Fruit fly (Drosophila melanogaster): ENCODE measurements around the gene LanA.

Gene LanA

DNA sequence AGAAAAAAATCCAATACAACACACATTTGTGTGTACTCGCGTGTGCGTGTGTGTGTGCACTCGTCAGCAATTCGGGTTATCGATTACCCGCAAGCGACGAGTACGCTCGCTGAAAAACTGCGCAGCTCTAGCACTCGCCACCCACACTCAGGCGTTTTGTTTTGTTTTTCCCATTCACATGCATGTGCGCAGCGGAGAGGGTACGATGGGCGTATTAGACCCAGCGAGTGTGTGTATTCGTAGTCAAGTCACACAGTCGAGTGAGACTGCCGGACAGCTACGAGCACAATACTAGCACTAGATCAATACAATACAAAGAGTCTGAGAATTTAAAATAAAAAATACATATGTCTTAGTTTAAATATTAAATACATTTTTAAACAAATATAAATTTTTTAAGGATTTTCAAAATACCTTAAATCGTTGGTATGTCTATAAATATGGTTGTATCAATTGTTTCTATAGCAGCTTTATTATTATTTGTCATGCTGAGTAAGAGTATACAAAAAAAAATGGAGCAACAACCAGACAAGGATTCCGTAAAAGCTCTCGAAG, 32.9 kb downstream of the LanA start, which contains the start of the genes D19B and CG43293 (continued):
- peak; percentile 81 for TF ChIP-seq Ssrp (tag; optimal IDR thresholded peaks at IDR 0.05)
- peak; percentile 91 for TF ChIP-seq dysf (GFP tag; IDR thresholded peaks at IDR 0.05)
- peak; percentile 87 for TF ChIP-seq H15 (GFP tag; IDR thresholded peaks at IDR 0.05)
- TF ChIP-seq Ets97D (GFP tag; optimal IDR thresholded peaks at IDR 0.05) = peak; percentile 74
- TF ChIP-seq croc (GFP tag; conservative IDR thresholded peaks at IDR 0.05) = peak; percentile 61; the same call in 2 of the 3 replicates
- peak; percentile 81 for TF ChIP-seq CG33213 (GFP tag; optimal IDR thresholded peaks at IDR 0.05)
- peak; percentile 78 for TF ChIP-seq CG12744 (GFP tag; optimal IDR thresholded peaks at IDR 0.05)
- TF ChIP-seq CG14860 (GFP tag; IDR thresholded peaks at IDR 0.05; ENCODE audit: partially characterized antibody) = no peak
- peak; percentile 84 for TF ChIP-seq CG6689 (GFP tag; IDR thresholded peaks at IDR 0.05)
- no peak for TF ChIP-seq CG7745 (tag; optimal IDR thresholded peaks at IDR 0.05)
- TF ChIP-seq ranshi (GFP tag; IDR thresholded peaks at IDR 0.05) = peak; percentile 90
- TF ChIP-seq CG6683 (GFP tag; optimal IDR thresholded peaks at IDR 0.05) = peak; percentile 69
- peak; percentile 83 for TF ChIP-seq Dip3 (GFP tag; optimal IDR thresholded peaks at IDR 0.05)
- TF ChIP-seq dmrt99B (tag; optimal IDR thresholded peaks at IDR 0.05) = peak; percentile 90
- TF ChIP-seq maf-S (GFP tag; optimal IDR thresholded peaks at IDR 0.05) = peak; percentile 78
- TF ChIP-seq CG15073 (GFP tag; optimal IDR thresholded peaks at IDR 0.05) = peak; percentile 54
- peak; percentile 87 for TF ChIP-seq CG18619 (GFP tag; optimal IDR thresholded peaks at IDR 0.05)
- no peak for TF ChIP-seq Tbp (GFP tag; optimal IDR thresholded peaks at IDR 0.05)
- TF ChIP-seq tna (GFP tag; IDR thresholded peaks at IDR 0.05; ENCODE audit: partially characterized antibody) = peak; percentile 59; the same call in 1 of the 2 replicates
- TF ChIP-seq B-H1 (GFP tag; IDR thresholded peaks at IDR 0.05) = peak; percentile 89
- peak; percentile 58; the same call in 1 of the 2 replicates for TF ChIP-seq CG4360 (GFP tag; IDR thresholded peaks at IDR 0.05)
- TF ChIP-seq HmgD (GFP tag; optimal IDR thresholded peaks at IDR 0.05) = peak; percentile 85
- TF ChIP-seq Six4 (GFP tag; optimal IDR thresholded peaks at IDR 0.05) = peak; percentile 90
- TF ChIP-seq grau (tag; optimal IDR thresholded peaks at IDR 0.05) = peak; percentile 85
- TF ChIP-seq shn (GFP tag; optimal IDR thresholded peaks at IDR 0.05) = peak; percentile 85
- TF ChIP-seq Opbp (GFP tag; IDR thresholded peaks at IDR 0.05; ENCODE audit: partially characterized antibody) = peak; percentile 77; the same call in 2 of the 3 replicates
- peak; percentile 92 for TF ChIP-seq ase (GFP tag; IDR thresholded peaks at IDR 0.05)
- peak; percentile 86 for TF ChIP-seq CG6813 (GFP tag; optimal IDR thresholded peaks at IDR 0.05)
- peak; percentile 80 to 87 for TF ChIP-seq chif (GFP tag; optimal IDR thresholded peaks at IDR 0.05)
- TF ChIP-seq inv (GFP tag; IDR thresholded peaks at IDR 0.05; ENCODE audit: partially characterized antibody) = 0 out of 2 replicates have a peak, but pooled peaks have one; percentile 14
- TF ChIP-seq CG4404 (GFP tag; IDR thresholded peaks at IDR 0.05) = peak; percentile 73
- peak; percentile 97 for TF ChIP-seq Gug (GFP tag; IDR thresholded peaks at IDR 0.05)
- TF ChIP-seq CG7372 (GFP tag; IDR thresholded peaks at IDR 0.05) = peak; percentile 73
- TF ChIP-seq br (optimal IDR thresholded peaks at IDR 0.05) = no peak
- TF ChIP-seq danr (GFP tag; IDR thresholded peaks at IDR 0.05) = peak; percentile 78
- TF ChIP-seq fru (optimal IDR thresholded peaks at IDR 0.05) = peak; percentile 68
- peak; percentile 83 for TF ChIP-seq Oli (tag; optimal IDR thresholded peaks at IDR 0.05)
- TF ChIP-seq ash1 (GFP tag; optimal IDR thresholded peaks at IDR 0.05) = peak; percentile 78
- peak; percentile 64 for TF ChIP-seq CG6854 (GFP tag; optimal IDR thresholded peaks at IDR 0.05)
- TF ChIP-seq CG2889 (GFP tag; IDR thresholded peaks at IDR 0.05) = peak; percentile 88
- TF ChIP-seq dm (GFP tag; optimal IDR thresholded peaks at IDR 0.05) = peak; percentile 91
- peak; percentile 85 for TF ChIP-seq CG15514 (GFP tag; optimal IDR thresholded peaks at IDR 0.05)
- no peak for TF ChIP-seq nau (GFP tag; optimal IDR thresholded peaks at IDR 0.05)
- peak; percentile 63; the same call in 1 of the 2 replicates for TF ChIP-seq CG8765 (GFP tag; IDR thresholded peaks at IDR 0.05)
- peak; percentile 66 for TF ChIP-seq gcm2 (GFP tag; optimal IDR thresholded peaks at IDR 0.05)
- peak; percentile 81 for TF ChIP-seq phol (tag; optimal IDR thresholded peaks at IDR 0.05)
- TF ChIP-seq ato (GFP tag; IDR thresholded peaks at IDR 0.05; ENCODE audit: partially characterized antibody) = peak; percentile 62
- TF ChIP-seq CG31388 (GFP tag; optimal IDR thresholded peaks at IDR 0.05) = peak; percentile 66
- TF ChIP-seq psq (GFP tag; optimal IDR thresholded peaks at IDR 0.05) = peak; percentile 81
- TF ChIP-seq CG1792 (GFP tag; optimal IDR thresholded peaks at IDR 0.05) = peak; percentile 79
- TF ChIP-seq CG30403 (GFP tag; optimal IDR thresholded peaks at IDR 0.05) = peak; percentile 92
